Worm (Caenorhabditis elegans) whole organism, L2 larva: ENCODE data around the gene Y44A6D.1.

Experiments
- ama-1 ChIP-seq: fragments of 150-350 bp; optimal IDR thresholded peaks from 2 replicates; lab custom pipeline; 2018; ENCODE audit warnings: inconsistent platforms
- nhr-23 ChIP-seq: fragments of 150-350 bp; optimal IDR thresholded peaks from 2 replicates; lab custom pipeline; 2014; ENCODE audit warnings: missing biosample characterization, missing genetic modification reagents, missing genetic modification characterization

DNA sequence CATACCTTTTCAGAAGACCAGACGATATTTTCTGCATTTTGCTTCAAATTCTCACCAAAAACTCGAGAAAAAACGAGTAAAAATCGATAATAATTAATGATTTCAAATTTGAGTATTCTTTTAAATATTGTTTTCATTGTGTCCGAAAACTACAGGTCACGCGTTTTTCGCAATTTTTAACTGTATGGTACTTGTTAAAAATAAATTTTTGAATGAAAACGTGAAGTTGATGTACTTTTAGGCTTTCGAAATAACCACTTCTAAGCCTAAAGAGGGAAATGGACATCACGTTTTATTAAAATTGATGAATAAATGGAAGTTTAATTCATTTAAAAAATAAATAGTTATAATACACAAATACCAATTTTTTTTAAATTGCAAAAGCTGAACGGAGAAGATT, 13.1 kb upstream of the Y44A6D.1 start, which contains the start of gene Y44A6D.5:
- no peak for TF ChIP-seq nhr-23
- TF ChIP-seq ama-1 (lab: Kevin White, UChicago): no peak
